Worm (Caenorhabditis elegans) whole organism, young adult: ENCODE results near the gene spp-4.

ENCODE experiments used
- K12H6.12 ChIP-seq: fragments of 200-800 bp; sonication (Bioruptor generic); optimal IDR thresholded peaks from 2 replicates; lab custom pipeline; 2018; ENCODE audit warnings: mild to moderate bottlenecking, missing genetic modification characterization, missing compliant biosample characterization
- T07F8.4 ChIP-seq: sonication (generic microtip); optimal IDR thresholded peaks from 2 replicates; lab custom pipeline; 2016; ENCODE audit warnings: mild to moderate bottlenecking, missing genetic modification characterization, moderate library complexity, missing compliant biosample characterization
- Y53F4B.3 ChIP-seq: fragments of 200-800 bp; sonication (Bioruptor generic); IDR thresholded peaks from 2 replicates; pipeline ENCODE4 v1.3.6; 2022; ENCODE audit warnings: missing genetic modification reagents, missing genetic modification characterization, missing compliant biosample characterization
- bed-1 ChIP-seq: fragments of 200-800 bp; sonication (Bioruptor generic); IDR thresholded peaks from 2 replicates; pipeline ENCODE4 v1.3.6; 2022; ENCODE audit warnings: missing genetic modification reagents, missing genetic modification characterization, missing compliant biosample characterization
- egl-44 ChIP-seq: fragments of 200-800 bp; sonication (Bioruptor generic); IDR thresholded peaks from 2 replicates; pipeline ENCODE4 v1.3.6; 2022; ENCODE audit warnings: missing genetic modification reagents, missing genetic modification characterization, missing compliant biosample characterization
- egrh-3 ChIP-seq: fragments of 200-800 bp; sonication (Bioruptor generic); IDR thresholded peaks from 2 replicates; pipeline ENCODE4 v1.3.6; 2022; ENCODE audit warnings: missing genetic modification reagents, missing genetic modification characterization, missing compliant biosample characterization
- ekl-4 ChIP-seq: fragments of 200-800 bp; sonication (Bioruptor generic); IDR thresholded peaks from 2 replicates; pipeline ENCODE4 v1.3.6; 2022; ENCODE audit warnings: missing genetic modification reagents, missing genetic modification characterization, missing compliant biosample characterization
- hrde-1 ChIP-seq: sonication (generic microtip); optimal IDR thresholded peaks from 2 replicates; lab custom pipeline; 2016; ENCODE audit warnings: missing genetic modification characterization, mild to moderate bottlenecking, missing compliant biosample characterization, moderate library complexity, missing genotype, missing genetic modification reagents, borderline replicate concordance
- nfya-2 ChIP-seq: fragments of 200-800 bp; sonication (Bioruptor generic); IDR thresholded peaks from 2 replicates; pipeline ENCODE4 v1.3.6; 2022; ENCODE audit warnings: missing genetic modification reagents, missing genetic modification characterization, missing compliant biosample characterization
- snpc-3.4 ChIP-seq: sonication (generic microtip); optimal IDR thresholded peaks from 2 replicates; lab custom pipeline; 2017; ENCODE audit warnings: missing genetic modification characterization, mild to moderate bottlenecking, missing compliant biosample characterization, antibody characterized with exemption, moderate library complexity, missing genotype, missing genetic modification reagents

DNA sequence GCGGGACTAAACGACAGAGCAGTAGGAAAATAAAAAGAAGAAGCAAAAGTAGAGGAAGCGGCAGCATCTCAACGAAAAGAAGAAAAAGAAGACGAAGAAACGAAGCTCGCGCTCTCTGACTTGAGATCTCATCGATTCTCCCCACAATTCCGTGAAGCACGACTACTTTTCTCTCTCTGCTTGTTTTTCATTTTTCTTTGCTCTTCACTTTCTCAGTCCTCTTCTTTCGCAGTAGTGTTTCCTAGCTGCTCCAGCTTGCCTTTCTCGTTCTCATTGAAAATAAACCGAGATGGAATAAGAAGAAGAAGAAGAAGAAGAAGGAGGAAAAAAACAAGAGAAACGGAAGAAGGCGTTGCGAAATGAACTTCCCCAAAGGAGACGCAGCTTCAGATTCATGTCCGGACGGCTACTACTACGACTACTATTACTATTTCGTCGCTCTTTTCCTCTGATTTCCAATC, 33.8 kb downstream of the spp-4 start:
- TF ChIP-seq ekl-4 (GFP tag; lab: Robert Waterston, UW): no peak
- no peak for TF ChIP-seq Y53F4B.3 (GFP tag; lab: Robert Waterston, UW)
- peak; percentile 74 for TF ChIP-seq K12H6.12
- no peak for TF ChIP-seq egrh-3 (GFP tag; lab: Robert Waterston, UW)
- no peak for TF ChIP-seq hrde-1 (tag; lab: Kevin White, UChicago)
- TF ChIP-seq bed-1 (GFP tag; lab: Robert Waterston, UW): no peak
- TF ChIP-seq snpc-3.4: no peak
- TF ChIP-seq egl-44 (GFP tag; lab: Robert Waterston, UW): no peak
- no peak for TF ChIP-seq T07F8.4
- no peak for TF ChIP-seq nfya-2 (GFP tag; lab: Robert Waterston, UW)
